Worm (Caenorhabditis elegans): ENCODE results near the gene str-66.

The str-66 gene

DNA sequence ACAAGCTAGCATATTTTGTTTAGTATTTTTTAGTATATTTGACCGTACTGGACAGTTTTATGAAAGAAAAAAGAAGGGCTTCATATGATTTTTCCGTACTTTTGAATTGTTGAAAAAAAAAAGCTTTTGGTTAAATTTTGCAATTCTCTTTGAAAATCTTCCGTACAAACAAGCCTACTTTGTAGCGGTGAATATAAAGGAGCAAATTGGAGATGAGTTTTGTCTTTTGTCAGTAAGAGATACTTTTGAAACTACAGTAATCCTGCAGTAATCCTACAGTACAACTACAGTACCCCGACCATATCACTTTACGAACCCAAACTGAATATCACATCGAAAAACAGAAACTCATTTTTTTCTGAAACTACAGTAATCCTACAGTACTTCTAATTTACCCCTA, 18.4 kb upstream of the str-66 start:
- TF ChIP-seq elt-2 (tag; optimal IDR thresholded peaks at IDR 0.05) = no peak
- no peak for TF ChIP-seq snpc-4 (tag; optimal IDR thresholded peaks at IDR 0.05)
- no peak for TF ChIP-seq daf-12 (tag; optimal IDR thresholded peaks at IDR 0.05)
- no peak for TF ChIP-seq fkh-2 (tag; optimal IDR thresholded peaks at IDR 0.05)
- no peak for TF ChIP-seq tbx-2 (tag; optimal IDR thresholded peaks at IDR 0.05)
- no peak for TF ChIP-seq aly-2 (tag; optimal IDR thresholded peaks at IDR 0.05)
- no peak for TF ChIP-seq skn-1 (tag; optimal IDR thresholded peaks at IDR 0.05)
- no peak for TF ChIP-seq nhr-237 (tag; optimal IDR thresholded peaks at IDR 0.05)
- no peak for TF ChIP-seq ceh-82 (tag; optimal IDR thresholded peaks at IDR 0.05)
- TF ChIP-seq ceh-9 (tag; optimal IDR thresholded peaks at IDR 0.05) = no peak
- no peak for TF ChIP-seq fkh-10 (GFP tag; optimal IDR thresholded peaks at IDR 0.05)
- TF ChIP-seq hmg-11 (tag; optimal IDR thresholded peaks at IDR 0.05) = no peak
- no peak for TF ChIP-seq ZK546.5 (tag; optimal IDR thresholded peaks at IDR 0.05)
- no peak for TF ChIP-seq ceh-16 (tag; optimal IDR thresholded peaks at IDR 0.05)

DNA sequence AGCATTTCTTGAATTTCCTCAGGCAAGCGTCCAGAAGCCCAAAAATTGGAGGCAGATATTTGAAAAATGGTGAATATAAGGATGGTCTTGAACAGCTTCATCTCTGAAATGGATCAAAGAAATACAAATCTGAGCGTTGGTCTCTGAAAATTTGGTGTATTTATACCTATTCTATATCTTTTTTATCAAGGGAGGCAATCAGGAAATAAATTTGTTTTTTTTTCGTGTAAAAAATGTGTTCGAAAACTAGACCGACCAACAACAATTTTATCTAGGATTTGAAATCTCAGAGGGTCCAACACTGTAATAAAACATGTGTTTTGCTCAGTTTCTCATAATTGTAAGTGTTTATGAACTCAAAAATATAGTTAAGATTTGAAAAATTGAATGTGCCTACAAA, 17.7 kb upstream of the str-66 start, which contains the start of gene srt-56:
Gene srt-56, minus strand, starts transcription at position 101 of the 400 bp plus-strand sequence.
- no peak for TF ChIP-seq pqm-1 (tag; optimal IDR thresholded peaks at IDR 0.05)

- TF ChIP-seq pqm-1 (tag; optimal IDR thresholded peaks at IDR 0.05) = peak; percentile 19
- TF ChIP-seq elt-2 (tag; optimal IDR thresholded peaks at IDR 0.05) = peak; percentile 47
- no peak for TF ChIP-seq mdl-1 (tag; optimal IDR thresholded peaks at IDR 0.05)
These were observed 15.2 kb upstream of the str-66 start for ce11 chrV:3119185-3119584.

ce11 chrV:3118167-3118566, 14.1 kb upstream of the str-66 start, which contains the start of gene clec-210:
TSS of gene clec-210 (plus strand) at chrV:3118377.
- peak; percentile 42 for TF ChIP-seq pqm-1 (tag; optimal IDR thresholded peaks at IDR 0.05)
- no peak for TF ChIP-seq ceh-9 (tag; optimal IDR thresholded peaks at IDR 0.05)
- peak; percentile 55 for TF ChIP-seq elt-2 (tag; optimal IDR thresholded peaks at IDR 0.05)

- no peak for TF ChIP-seq nhr-23 (tag; optimal IDR thresholded peaks at IDR 0.05)
- no peak for TF ChIP-seq ZK546.5 (tag; optimal IDR thresholded peaks at IDR 0.05)
- no peak for TF ChIP-seq pha-4 (tag; optimal IDR thresholded peaks at IDR 0.05)
- no peak for TF ChIP-seq nhr-25 (tag; optimal IDR thresholded peaks at IDR 0.05)
- no peak for TF ChIP-seq elt-2 (tag; optimal IDR thresholded peaks at IDR 0.05)
- TF ChIP-seq nhr-11 (tag; optimal IDR thresholded peaks at IDR 0.05) = no peak
- TF ChIP-seq aly-2 (tag; optimal IDR thresholded peaks at IDR 0.05) = no peak
- no peak for TF ChIP-seq zag-1 (tag; optimal IDR thresholded peaks at IDR 0.05)
- no peak for TF ChIP-seq lin-39 (tag; optimal IDR thresholded peaks at IDR 0.05)
These were observed 10.9 kb upstream of the str-66 start, which contains the start of gene Y73C8C.3 for ce11 chrV:3114973-3115372. TSS of gene Y73C8C.3 (plus strand) at chrV:3115273.

DNA sequence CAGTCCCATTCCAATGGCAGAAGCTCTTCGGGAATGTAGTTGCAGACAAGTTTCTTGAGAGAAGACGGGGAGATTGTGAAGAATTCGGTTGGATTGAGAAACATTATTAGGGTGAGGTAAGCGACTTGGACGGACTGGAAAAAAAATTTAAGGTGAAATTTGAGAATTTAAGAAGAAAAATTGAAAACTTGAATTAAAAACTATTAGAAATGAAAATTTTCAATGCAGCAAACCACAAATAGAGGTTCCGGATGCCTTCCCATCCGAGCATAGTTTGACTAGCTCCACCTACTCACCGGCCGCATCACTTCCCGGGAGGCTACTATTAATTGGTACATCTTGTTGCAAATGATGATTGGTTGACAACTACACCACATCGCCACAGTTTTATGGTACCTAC, 9.7 kb upstream of the str-66 start, which contains the start of gene Y73C8C.8:
Gene Y73C8C.8, minus strand, starts transcription at position 101 of the 400 bp plus-strand sequence.
- no peak for TF ChIP-seq nhr-28 (tag; optimal IDR thresholded peaks at IDR 0.05)
- TF ChIP-seq ama-1 (optimal IDR thresholded peaks at IDR 0.05) = no peak
- TF ChIP-seq nhr-76 (tag; optimal IDR thresholded peaks at IDR 0.05) = no peak
- TF ChIP-seq nhr-25 (tag; optimal IDR thresholded peaks at IDR 0.05) = no peak
- TF ChIP-seq egl-5 (tag; optimal IDR thresholded peaks at IDR 0.05) = no peak
- no peak for TF ChIP-seq snpc-4 (tag; optimal IDR thresholded peaks at IDR 0.05)
- no peak for TF ChIP-seq egl-27 (tag; optimal IDR thresholded peaks at IDR 0.05)
- no peak for TF ChIP-seq jun-1 (tag; optimal IDR thresholded peaks at IDR 0.05)
- TF ChIP-seq hmg-11 (tag; optimal IDR thresholded peaks at IDR 0.05) = no peak
- no peak for TF ChIP-seq lin-39 (tag; optimal IDR thresholded peaks at IDR 0.05)
- no peak for TF ChIP-seq fos-1 (tag; optimal IDR thresholded peaks at IDR 0.05)
- no peak for TF ChIP-seq daf-12 (tag; optimal IDR thresholded peaks at IDR 0.05)
- TF ChIP-seq ceh-28 (tag; optimal IDR thresholded peaks at IDR 0.05) = no peak
- TF ChIP-seq pha-4 (tag; optimal IDR thresholded peaks at IDR 0.05) = no peak
- no peak for TF ChIP-seq ceh-9 (tag; optimal IDR thresholded peaks at IDR 0.05)
- TF ChIP-seq elt-2 (tag; optimal IDR thresholded peaks at IDR 0.05) = no peak
- no peak for TF ChIP-seq mdl-1 (tag; optimal IDR thresholded peaks at IDR 0.05)
- no peak for TF ChIP-seq nhr-12 (tag; optimal IDR thresholded peaks at IDR 0.05)

ce11 chrV:3112198-3112597, 8.2 kb upstream of the str-66 start:
- TF ChIP-seq ama-1 (optimal IDR thresholded peaks at IDR 0.05) (no peak), R02D3.7 (tag; optimal IDR thresholded peaks at IDR 0.05) (no peak), nhr-237 (tag; optimal IDR thresholded peaks at IDR 0.05) (no peak), nhr-76 (tag; optimal IDR thresholded peaks at IDR 0.05) (no peak), elt-2 (tag; optimal IDR thresholded peaks at IDR 0.05) (peak; percentile 17)

Data from whole organism, L3 larva.